Fruit fly (Drosophila melanogaster): ENCODE measurements around the gene dac.

dac gene

dm6 chr2L:16535071-16535581, 49.3 kb upstream of the dac start (continued):
- peak; percentile 65 for TF ChIP-seq CG3838 (GFP tag; optimal IDR thresholded peaks at IDR 0.05)
- TF ChIP-seq al (GFP tag; IDR thresholded peaks at IDR 0.05), result peak; percentile 71
- peak; percentile 31; the same call in 1 of the 3 replicates for TF ChIP-seq croc (GFP tag; conservative IDR thresholded peaks at IDR 0.05)
- TF ChIP-seq Gug (GFP tag; IDR thresholded peaks at IDR 0.05), result peak; percentile 63; the same call in 2 of the 4 replicates
- TF ChIP-seq CG15601 (tag; optimal IDR thresholded peaks at IDR 0.05), result peak; percentile 19
- no peak for TF ChIP-seq corto (GFP tag; optimal IDR thresholded peaks at IDR 0.05)
- TF ChIP-seq cwo (GFP tag; optimal IDR thresholded peaks at IDR 0.05), result peak; percentile 61
- TF ChIP-seq gce (GFP tag; IDR thresholded peaks at IDR 0.05), result no peak
- TF ChIP-seq eyg (GFP tag; optimal IDR thresholded peaks at IDR 0.05), result peak; percentile 60
- TF ChIP-seq CG12155 (GFP tag; optimal IDR thresholded peaks at IDR 0.05), result peak; percentile 45
- TF ChIP-seq Stat92E (GFP tag; optimal IDR thresholded peaks at IDR 0.05), result no peak
- TF ChIP-seq CG10543 (GFP tag; optimal IDR thresholded peaks at IDR 0.05), result peak; percentile 11
- TF ChIP-seq CG3163 (GFP tag; optimal IDR thresholded peaks at IDR 0.05), result peak; percentile 62
- no peak for TF ChIP-seq CG8290 (GFP tag; optimal IDR thresholded peaks at IDR 0.05)
- peak in 1 of 2 experiments; percentile 42 for TF ChIP-seq CG8290 (tag; optimal IDR thresholded peaks at IDR 0.05)
- TF ChIP-seq Dek (tag; optimal IDR thresholded peaks at IDR 0.05), result peak; percentile 81
- peak; percentile 45 for TF ChIP-seq sob (GFP tag; IDR thresholded peaks at IDR 0.05)
- TF ChIP-seq zfh1 (GFP tag; IDR thresholded peaks at IDR 0.05), result peak; percentile 48; the same call in 1 of the 3 replicates
- peak; percentile 72 for TF ChIP-seq fd96Cb (tag; optimal IDR thresholded peaks at IDR 0.05)
- TF ChIP-seq Sox100B (GFP tag; optimal IDR thresholded peaks at IDR 0.05), result peak; percentile 76
- TF ChIP-seq CG13296 (GFP tag; optimal IDR thresholded peaks at IDR 0.05), result peak; percentile 59
- 0 out of 3 replicates have a peak, but pooled peaks have one; percentile 12 for TF ChIP-seq ase (GFP tag; IDR thresholded peaks at IDR 0.05)
- no peak for TF ChIP-seq CG13123 (GFP tag; optimal IDR thresholded peaks at IDR 0.05)
- TF ChIP-seq HHEX (GFP tag; optimal IDR thresholded peaks at IDR 0.05), result peak; percentile 49
- peak; percentile 57 for TF ChIP-seq CG4404 (GFP tag; IDR thresholded peaks at IDR 0.05)
- TF ChIP-seq crol (GFP tag; IDR thresholded peaks at IDR 0.05), result peak; percentile 54
- TF ChIP-seq bbx (GFP tag; IDR thresholded peaks at IDR 0.05; ENCODE audit: partially characterized antibody), result no peak
- no peak for TF ChIP-seq Kr (GFP tag; optimal IDR thresholded peaks at IDR 0.05)
- no peak for TF ChIP-seq Hr39 (optimal IDR thresholded peaks at IDR 0.05)
- TF ChIP-seq Side (GFP tag; optimal IDR thresholded peaks at IDR 0.05), result peak; percentile 69
- TF ChIP-seq org-1 (GFP tag; optimal IDR thresholded peaks at IDR 0.05), result peak; percentile 63
- TF ChIP-seq peb (GFP tag; IDR thresholded peaks at IDR 0.05), result no peak
- no peak for TF ChIP-seq Dref (GFP tag; IDR thresholded peaks at IDR 0.05)
- TF ChIP-seq kay (GFP tag; optimal IDR thresholded peaks at IDR 0.05), result no peak
- no peak for TF ChIP-seq hbn (GFP tag; IDR thresholded peaks at IDR 0.05; ENCODE audit: partially characterized antibody)
- no peak for TF ChIP-seq MESR4 (GFP tag; optimal IDR thresholded peaks at IDR 0.05)
- TF ChIP-seq psq (GFP tag; optimal IDR thresholded peaks at IDR 0.05), result no peak
- TF ChIP-seq schlank (tag; optimal IDR thresholded peaks at IDR 0.05), result peak; percentile 69
- peak; percentile 68 for TF ChIP-seq tx (GFP tag; optimal IDR thresholded peaks at IDR 0.05)
- TF ChIP-seq sug (tag; optimal IDR thresholded peaks at IDR 0.05), result peak; percentile 60
- TF ChIP-seq pnt (GFP tag; optimal IDR thresholded peaks at IDR 0.05), result peak; percentile 64
- no peak for TF ChIP-seq sens-2 (GFP tag; IDR thresholded peaks at IDR 0.05)
- TF ChIP-seq hkb (optimal IDR thresholded peaks at IDR 0.05), result no peak
- peak; percentile 38; the same call in 1 of the 2 replicates for TF ChIP-seq hkb (GFP tag; IDR thresholded peaks at IDR 0.05)
- TF ChIP-seq trem (tag; optimal IDR thresholded peaks at IDR 0.05), result no peak
- 0 out of 2 replicates have a peak, but pooled peaks have one; percentile 30 for TF ChIP-seq chm (GFP tag; IDR thresholded peaks at IDR 0.05)
- TF ChIP-seq Fer2 (tag; optimal IDR thresholded peaks at IDR 0.05), result peak; percentile 50
- 0 out of 2 replicates have a peak, but pooled peaks have one; percentile 29 for TF ChIP-seq vvl (GFP tag; IDR thresholded peaks at IDR 0.05)
- TF ChIP-seq fd64A (GFP tag; optimal IDR thresholded peaks at IDR 0.05), result no peak
- TF ChIP-seq exex (tag; optimal IDR thresholded peaks at IDR 0.05), result peak; percentile 45
- TF ChIP-seq CG1647 (GFP tag; optimal IDR thresholded peaks at IDR 0.05), result peak; percentile 57

Data from whole organism, embryonic.